Worm (Caenorhabditis elegans): ENCODE data around the gene F12A10.8.

- TF ChIP-seq flt-1 (GFP tag; IDR thresholded peaks at IDR 0.05) = no peak
- no peak for TF ChIP-seq T22C8.4 (GFP tag; IDR thresholded peaks at IDR 0.05)
- no peak for TF ChIP-seq tab-1 (GFP tag; IDR thresholded peaks at IDR 0.05)
- no peak for TF ChIP-seq cog-1 (tag; optimal IDR thresholded peaks at IDR 0.05)
- no peak for TF ChIP-seq med-1 (GFP tag; optimal IDR thresholded peaks at IDR 0.05; ENCODE audit: insufficient read depth)
- no peak for TF ChIP-seq ztf-29 (GFP tag; IDR thresholded peaks at IDR 0.05)
- TF ChIP-seq klf-2 (GFP tag; conservative IDR thresholded peaks at IDR 0.05) = no peak
Observed at ce11 chrII:5463692-5464300, 37.1 kb downstream of the F12A10.8 start.

Measured in whole organism, midembryonic.